Fruit fly (Drosophila melanogaster): ENCODE measurements around the gene bchs.

DNA sequence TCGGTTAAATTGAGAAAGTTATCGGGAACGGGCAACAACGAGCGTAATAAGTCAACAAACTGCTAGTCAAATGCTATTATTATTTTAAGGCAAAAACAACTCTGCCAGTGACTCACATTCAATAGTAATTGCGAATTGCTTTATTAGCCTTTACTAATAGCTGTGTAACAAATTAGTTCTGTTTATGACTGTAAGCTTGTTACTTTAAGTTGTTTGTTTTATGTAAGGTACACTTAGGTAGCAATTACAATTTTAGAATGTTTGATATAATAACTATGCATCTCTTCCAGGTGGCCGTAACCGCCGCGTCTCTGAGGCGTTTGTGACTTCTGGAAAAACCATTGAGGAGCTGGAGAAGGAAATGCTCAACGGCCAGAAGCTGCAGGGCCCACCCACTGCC is 39.8 kb downstream of the bchs start:
- TF ChIP-seq lmd (GFP tag; IDR thresholded peaks at IDR 0.05) (no peak), CG11504 (tag; optimal IDR thresholded peaks at IDR 0.05) (no peak), CG7786 (GFP tag; optimal IDR thresholded peaks at IDR 0.05) (no peak), CG12391 (tag; optimal IDR thresholded peaks at IDR 0.05) (no peak), CG2199 (GFP tag; IDR thresholded peaks at IDR 0.05) (no peak), stwl (tag; optimal IDR thresholded peaks at IDR 0.05) (no peak), BtbVII (GFP tag; optimal IDR thresholded peaks at IDR 0.05) (no peak), CG11723 (GFP tag; optimal IDR thresholded peaks at IDR 0.05) (no peak), CG8359 (GFP tag; optimal IDR thresholded peaks at IDR 0.05; ENCODE audit: borderline replicate concordance) (no peak), CG6272 (GFP tag; IDR thresholded peaks at IDR 0.05) (no peak), jumu (GFP tag; optimal IDR thresholded peaks at IDR 0.05) (no peak)
